Worm (Caenorhabditis elegans): Measurements from ENCODE around the gene T03F6.3.

The T03F6.3 gene

ce11 chrIII:13380196-13380595 lies 9.0 kb upstream of the T03F6.3 start, which contains the start of gene T03F6.6:
Gene T03F6.6 (minus strand): TSS chrIII:13380296.
- TF ChIP-seq T22C8.4 (GFP tag; IDR thresholded peaks at IDR 0.05) (no peak), ztf-29 (GFP tag; IDR thresholded peaks at IDR 0.05) (no peak), klf-2 (GFP tag; conservative IDR thresholded peaks at IDR 0.05) (no peak), med-1 (GFP tag; optimal IDR thresholded peaks at IDR 0.05; ENCODE audit: insufficient read depth) (no peak), tab-1 (GFP tag; IDR thresholded peaks at IDR 0.05) (no peak), ref-1 (GFP tag; conservative IDR thresholded peaks at IDR 0.05) (no peak), ztf-23 (GFP tag; IDR thresholded peaks at IDR 0.05) (no peak), flt-1 (GFP tag; IDR thresholded peaks at IDR 0.05) (no peak)

- TF ChIP-seq flt-1 (GFP tag; IDR thresholded peaks at IDR 0.05) (no peak), tab-1 (GFP tag; IDR thresholded peaks at IDR 0.05) (no peak), T22C8.4 (GFP tag; IDR thresholded peaks at IDR 0.05) (no peak), klf-2 (GFP tag; conservative IDR thresholded peaks at IDR 0.05) (no peak), ref-1 (GFP tag; conservative IDR thresholded peaks at IDR 0.05) (no peak), med-1 (GFP tag; optimal IDR thresholded peaks at IDR 0.05; ENCODE audit: insufficient read depth) (no peak), ztf-29 (GFP tag; IDR thresholded peaks at IDR 0.05) (no peak), ztf-23 (GFP tag; IDR thresholded peaks at IDR 0.05) (no peak), cog-1 (tag; optimal IDR thresholded peaks at IDR 0.05) (no peak)
Observed at ce11 chrIII:13380881-13381280, 8.3 kb upstream of the T03F6.3 start.

- TF ChIP-seq flt-1 (GFP tag; IDR thresholded peaks at IDR 0.05): no peak
- no peak for TF ChIP-seq klf-2 (GFP tag; conservative IDR thresholded peaks at IDR 0.05)
- no peak for TF ChIP-seq tab-1 (GFP tag; IDR thresholded peaks at IDR 0.05)
- no peak for TF ChIP-seq ztf-23 (GFP tag; IDR thresholded peaks at IDR 0.05)
- TF ChIP-seq ztf-29 (GFP tag; IDR thresholded peaks at IDR 0.05): no peak
Observed at ce11 chrIII:13381684-13382083, 7.5 kb upstream of the T03F6.3 start.

- TF ChIP-seq ref-1 (GFP tag; conservative IDR thresholded peaks at IDR 0.05) (no peak), T22C8.4 (GFP tag; IDR thresholded peaks at IDR 0.05) (no peak), cog-1 (tag; optimal IDR thresholded peaks at IDR 0.05) (no peak), ztf-29 (GFP tag; IDR thresholded peaks at IDR 0.05) (no peak), med-1 (GFP tag; optimal IDR thresholded peaks at IDR 0.05; ENCODE audit: insufficient read depth) (no peak), tab-1 (GFP tag; IDR thresholded peaks at IDR 0.05) (no peak), flt-1 (GFP tag; IDR thresholded peaks at IDR 0.05) (no peak), ztf-23 (GFP tag; IDR thresholded peaks at IDR 0.05) (no peak), klf-2 (GFP tag; conservative IDR thresholded peaks at IDR 0.05) (no peak)
Observed at ce11 chrIII:13383159-13383558, 6.0 kb upstream of the T03F6.3 start.

ce11 chrIII:13385850-13386249 lies 3.3 kb upstream of the T03F6.3 start, which contains the start of gene T03F6.4:
Gene T03F6.4 (plus strand): TSS chrIII:13386150.
- TF ChIP-seq klf-2 (GFP tag; conservative IDR thresholded peaks at IDR 0.05): no peak
- no peak for TF ChIP-seq ztf-29 (GFP tag; IDR thresholded peaks at IDR 0.05)
- TF ChIP-seq tab-1 (GFP tag; IDR thresholded peaks at IDR 0.05): no peak
- TF ChIP-seq T22C8.4 (GFP tag; IDR thresholded peaks at IDR 0.05): no peak
- TF ChIP-seq ref-1 (GFP tag; conservative IDR thresholded peaks at IDR 0.05): no peak
- no peak for TF ChIP-seq ztf-23 (GFP tag; IDR thresholded peaks at IDR 0.05)
- TF ChIP-seq med-1 (GFP tag; optimal IDR thresholded peaks at IDR 0.05; ENCODE audit: insufficient read depth): no peak
- no peak for TF ChIP-seq cog-1 (tag; optimal IDR thresholded peaks at IDR 0.05)
- TF ChIP-seq flt-1 (GFP tag; IDR thresholded peaks at IDR 0.05): no peak

ce11 chrIII:13388621-13389020 lies 574 bp upstream of the T03F6.3 start:
- TF ChIP-seq tab-1 (GFP tag; IDR thresholded peaks at IDR 0.05): no peak

ce11 chrIII:13390789-13391188 lies 1.6 kb downstream of the T03F6.3 start:
- TF ChIP-seq cog-1 (tag; optimal IDR thresholded peaks at IDR 0.05): no peak
- TF ChIP-seq klf-2 (GFP tag; conservative IDR thresholded peaks at IDR 0.05): no peak
- TF ChIP-seq flt-1 (GFP tag; IDR thresholded peaks at IDR 0.05): no peak
- no peak for TF ChIP-seq ztf-29 (GFP tag; IDR thresholded peaks at IDR 0.05)
- TF ChIP-seq T22C8.4 (GFP tag; IDR thresholded peaks at IDR 0.05): no peak
- no peak for TF ChIP-seq ztf-23 (GFP tag; IDR thresholded peaks at IDR 0.05)
- TF ChIP-seq tab-1 (GFP tag; IDR thresholded peaks at IDR 0.05): no peak
- TF ChIP-seq med-1 (GFP tag; optimal IDR thresholded peaks at IDR 0.05; ENCODE audit: insufficient read depth): no peak
- TF ChIP-seq ref-1 (GFP tag; conservative IDR thresholded peaks at IDR 0.05): no peak

ce11 chrIII:13393239-13393638 lies 4.0 kb downstream of the T03F6.3 start, which contains the start of gene dnj-17:
Gene dnj-17 (minus strand): TSS chrIII:13393339.
- TF ChIP-seq klf-2 (GFP tag; conservative IDR thresholded peaks at IDR 0.05) (no peak), med-1 (GFP tag; optimal IDR thresholded peaks at IDR 0.05; ENCODE audit: insufficient read depth) (no peak), tab-1 (GFP tag; IDR thresholded peaks at IDR 0.05) (no peak), cog-1 (tag; optimal IDR thresholded peaks at IDR 0.05) (no peak), flt-1 (GFP tag; IDR thresholded peaks at IDR 0.05) (no peak), ztf-29 (GFP tag; IDR thresholded peaks at IDR 0.05) (no peak), ztf-23 (GFP tag; IDR thresholded peaks at IDR 0.05) (no peak), ref-1 (GFP tag; conservative IDR thresholded peaks at IDR 0.05) (no peak), T22C8.4 (GFP tag; IDR thresholded peaks at IDR 0.05) (no peak)

ce11 chrIII:13393647-13394046 lies 4.5 kb downstream of the T03F6.3 start, which contains the start of gene qdpr-1:
Gene qdpr-1 (plus strand): TSS chrIII:13393910.
- TF ChIP-seq ref-1 (GFP tag; conservative IDR thresholded peaks at IDR 0.05): no peak
- no peak for TF ChIP-seq T22C8.4 (GFP tag; IDR thresholded peaks at IDR 0.05)
- no peak for TF ChIP-seq klf-2 (GFP tag; conservative IDR thresholded peaks at IDR 0.05)
- no peak for TF ChIP-seq flt-1 (GFP tag; IDR thresholded peaks at IDR 0.05)
- no peak for TF ChIP-seq med-1 (GFP tag; optimal IDR thresholded peaks at IDR 0.05; ENCODE audit: insufficient read depth)
- TF ChIP-seq ztf-29 (GFP tag; IDR thresholded peaks at IDR 0.05): no peak
- no peak for TF ChIP-seq ztf-23 (GFP tag; IDR thresholded peaks at IDR 0.05)
- TF ChIP-seq tab-1 (GFP tag; IDR thresholded peaks at IDR 0.05): no peak
- no peak for TF ChIP-seq cog-1 (tag; optimal IDR thresholded peaks at IDR 0.05)

ce11 chrIII:13395262-13395661 lies 6.1 kb downstream of the T03F6.3 start, which contains the start of gene F11F1.1:
Gene F11F1.1 (plus strand): TSS chrIII:13395562.
- no peak for TF ChIP-seq flt-1 (GFP tag; IDR thresholded peaks at IDR 0.05)
- no peak for TF ChIP-seq ztf-23 (GFP tag; IDR thresholded peaks at IDR 0.05)
- no peak for TF ChIP-seq klf-2 (GFP tag; conservative IDR thresholded peaks at IDR 0.05)
- TF ChIP-seq med-1 (GFP tag; optimal IDR thresholded peaks at IDR 0.05; ENCODE audit: insufficient read depth): no peak
- TF ChIP-seq tab-1 (GFP tag; IDR thresholded peaks at IDR 0.05): no peak
- no peak for TF ChIP-seq T22C8.4 (GFP tag; IDR thresholded peaks at IDR 0.05)
- no peak for TF ChIP-seq ref-1 (GFP tag; conservative IDR thresholded peaks at IDR 0.05)
- no peak for TF ChIP-seq ztf-29 (GFP tag; IDR thresholded peaks at IDR 0.05)
- TF ChIP-seq cog-1 (tag; optimal IDR thresholded peaks at IDR 0.05): no peak
